Worm (Caenorhabditis elegans) whole organism, mixed stage, embryonic: Measurements from ENCODE around the gene C56G2.5.

Experiments used
- M03D4.4 ChIP-seq: sonication (generic microtip); optimal IDR thresholded peaks from 2 replicates; lab custom pipeline; 2017; ENCODE audit warnings: mild to moderate bottlenecking, missing genetic modification characterization, missing compliant biosample characterization
- bed-3 ChIP-seq: fragments of 200-800 bp; sonication (Bioruptor generic); optimal IDR thresholded peaks from 3 replicates; lab custom pipeline; 2018; ENCODE audit warnings: mild to moderate bottlenecking, missing genetic modification characterization, moderate library complexity, missing compliant biosample characterization
- blmp-1 ChIP-seq: fragments of 150-350 bp; optimal IDR thresholded peaks from 2 replicates; lab custom pipeline; 2014; ENCODE audit warnings: missing biosample characterization, missing genetic modification characterization
- ceh-39 ChIP-seq: fragments of 150-350 bp; optimal IDR thresholded peaks from 2 replicates; lab custom pipeline; 2014; ENCODE audit warnings: missing biosample characterization, missing genetic modification characterization
- ceh-43 ChIP-seq: fragments of 200-800 bp; sonication (Bioruptor generic); optimal IDR thresholded peaks from 2 replicates; lab custom pipeline; 2018; ENCODE audit warnings: mild to moderate bottlenecking, missing genetic modification characterization, moderate library complexity, missing compliant biosample characterization
- ceh-83 ChIP-seq: fragments of 200-800 bp; sonication (Bioruptor generic); optimal IDR thresholded peaks from 2 replicates; lab custom pipeline; 2018; ENCODE audit warnings: mild to moderate bottlenecking, missing genetic modification characterization, missing compliant biosample characterization
- ces-1 ChIP-seq: fragments of 150-350 bp; optimal IDR thresholded peaks from 2 replicates; lab custom pipeline; 2014; ENCODE audit warnings: missing biosample characterization, missing genetic modification reagents, missing genetic modification characterization
- cnd-1 ChIP-seq: fragments of 200-800 bp; sonication (Bioruptor generic); optimal IDR thresholded peaks from 2 replicates; lab custom pipeline; 2018; ENCODE audit warnings: mild to moderate bottlenecking, missing genetic modification characterization, missing compliant biosample characterization
- flh-1 ChIP-seq: fragments of 200-800 bp; sonication (Bioruptor generic); optimal IDR thresholded peaks from 2 replicates; lab custom pipeline; 2018; ENCODE audit warnings: mild to moderate bottlenecking, missing genetic modification characterization, moderate library complexity, missing compliant biosample characterization
- ham-2 ChIP-seq: fragments of 200-800 bp; sonication (Bioruptor generic); optimal IDR thresholded peaks from 2 replicates; lab custom pipeline; 2018; ENCODE audit warnings: mild to moderate bottlenecking, missing genetic modification characterization, missing compliant biosample characterization
- hlh-1 ChIP-seq: fragments of 150-350 bp; optimal IDR thresholded peaks from 2 replicates; lab custom pipeline; 2014; ENCODE audit warnings: missing biosample characterization, missing genetic modification reagents, missing genetic modification characterization
- lin-32 ChIP-seq: fragments of 200-800 bp; sonication (Bioruptor generic); optimal IDR thresholded peaks from 2 replicates; lab custom pipeline; 2018; ENCODE audit warnings: mild to moderate bottlenecking, missing genetic modification characterization, missing compliant biosample characterization
- mab-5 ChIP-seq: fragments of 150-350 bp; optimal IDR thresholded peaks from 2 replicates; lab custom pipeline; 2014; ENCODE audit warnings: missing biosample characterization, missing genetic modification characterization
- mep-1 ChIP-seq: fragments of 150-350 bp; optimal IDR thresholded peaks from 2 replicates; lab custom pipeline; 2017; ENCODE audit warnings: missing biosample characterization, missing genetic modification reagents, missing genetic modification characterization, inconsistent platforms
- mls-2 ChIP-seq: sonication (generic microtip); optimal IDR thresholded peaks from 2 replicates; lab custom pipeline; 2016; ENCODE audit warnings: mild to moderate bottlenecking, missing genetic modification characterization, moderate library complexity, missing compliant biosample characterization
- nhr-2 ChIP-seq: fragments of 150-350 bp; optimal IDR thresholded peaks from 2 replicates; lab custom pipeline; 2014; ENCODE audit warnings: missing biosample characterization, missing genetic modification characterization
- nhr-237 ChIP-seq: fragments of 150-350 bp; optimal IDR thresholded peaks from 2 replicates; lab custom pipeline; 2014; ENCODE audit warnings: missing biosample characterization, missing genetic modification characterization
- nhr-28 ChIP-seq: fragments of 150-350 bp; optimal IDR thresholded peaks from 2 replicates; lab custom pipeline; 2014; ENCODE audit warnings: missing biosample characterization, missing genetic modification characterization
- pha-4 ChIP-seq: fragments of 150-350 bp; optimal IDR thresholded peaks from 2 replicates; lab custom pipeline; 2018; ENCODE audit warnings: missing biosample characterization, missing genetic modification reagents, missing genetic modification characterization
- sem-2 ChIP-seq: fragments of 200-800 bp; sonication (Bioruptor generic); optimal IDR thresholded peaks from 2 replicates; lab custom pipeline; 2018; ENCODE audit warnings: mild to moderate bottlenecking, missing genetic modification characterization, missing compliant biosample characterization
- snpc-4 ChIP-seq: fragments of 150-350 bp; optimal IDR thresholded peaks from 2 replicates; lab custom pipeline; 2014; ENCODE audit warnings: missing biosample characterization, missing genetic modification characterization
- sptf-1 ChIP-seq: sonication (generic microtip); optimal IDR thresholded peaks from 2 replicates; lab custom pipeline; 2017; ENCODE audit warnings: mild to moderate bottlenecking, missing genetic modification characterization, moderate library complexity, missing compliant biosample characterization
- tbx-8 ChIP-seq: fragments of 200-800 bp; sonication (Bioruptor generic); optimal IDR thresholded peaks from 2 replicates; lab custom pipeline; 2018; ENCODE audit warnings: mild to moderate bottlenecking, missing genetic modification characterization, moderate library complexity, missing compliant biosample characterization
- unc-120 ChIP-seq: sonication (generic microtip); optimal IDR thresholded peaks from 2 replicates; lab custom pipeline; 2017; ENCODE audit warnings: missing genetic modification characterization, missing compliant biosample characterization; ENCODE audit not compliant: poor library complexity, severe bottlenecking
- unc-62 ChIP-seq: fragments of 150-350 bp; optimal IDR thresholded peaks from 2 replicates; lab custom pipeline; 2014; ENCODE audit warnings: missing biosample characterization, missing genetic modification reagents, missing genetic modification characterization
- zip-8 ChIP-seq: fragments of 150-350 bp; optimal IDR thresholded peaks from 2 replicates; lab custom pipeline; 2014; ENCODE audit warnings: missing biosample characterization, missing genetic modification characterization
- ztf-11 ChIP-seq: fragments of 150-350 bp; optimal IDR thresholded peaks from 2 replicates; lab custom pipeline; 2014; ENCODE audit warnings: missing biosample characterization, missing genetic modification characterization

C56G2.5 gene

DNA sequence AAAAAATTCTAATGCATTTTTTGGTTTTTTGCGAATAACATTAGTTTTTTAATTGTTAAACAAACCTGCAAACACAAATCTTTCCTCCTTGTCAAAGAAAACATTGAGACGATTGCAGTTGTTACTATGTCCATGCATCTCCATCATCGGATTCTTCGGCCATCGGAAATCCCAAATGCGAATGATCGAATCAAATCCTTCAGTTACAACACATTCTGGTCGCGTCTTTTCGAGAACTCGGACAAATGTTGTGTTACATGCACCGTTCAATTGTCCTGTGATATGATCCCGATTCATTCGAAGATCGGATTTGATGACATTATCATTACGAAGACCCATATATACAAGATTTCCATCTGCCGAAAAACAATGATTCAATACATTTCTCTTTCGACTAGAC, 23.7 kb downstream of the C56G2.5 start:
- TF ChIP-seq nhr-2 (tag; lab: Kevin White, UChicago) (no peak), ceh-43 (no peak), mab-5 (tag; lab: Kevin White, UChicago) (no peak), nhr-28 (tag; lab: Kevin White, UChicago) (no peak)

DNA sequence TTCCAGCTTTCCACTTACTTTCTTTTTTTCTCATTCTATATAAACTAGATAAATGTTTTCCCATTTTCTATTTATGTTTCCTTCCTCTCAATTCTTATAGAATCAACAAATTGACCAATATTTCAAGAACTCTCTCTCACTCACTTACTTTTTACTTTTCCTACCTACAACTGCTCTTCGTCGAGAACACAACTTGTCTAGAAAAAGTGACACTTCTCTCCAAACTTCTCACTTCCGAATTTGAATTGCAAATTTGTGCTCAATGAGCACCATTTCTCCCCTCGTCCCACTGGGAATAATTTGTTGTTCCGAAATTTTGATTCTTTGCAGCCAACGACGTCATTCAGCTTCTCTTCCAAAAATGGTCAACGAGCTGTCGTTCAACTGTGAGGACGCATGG, 25.9 kb downstream of the C56G2.5 start, which contains the start of gene F47D12.3:
F47D12.3 (plus strand) TSS at position 331 of the 400 bp plus-strand sequence.
- TF ChIP-seq snpc-4 (no peak), zip-8 (tag; lab: Kevin White, UChicago) (no peak), lin-32 (GFP tag; lab: Kevin White, UChicago) (no peak), bed-3 (no peak), tbx-8 (GFP tag; lab: Kevin White, UChicago) (no peak), ceh-39 (tag; lab: Kevin White, UChicago) (no peak), nhr-2 (tag; lab: Kevin White, UChicago) (no peak), mls-2 (no peak), sem-2 (no peak), ztf-11 (tag; lab: Kevin White, UChicago) (no peak), mab-5 (tag; lab: Kevin White, UChicago) (no peak)

ce11 chrIII:6297599-6297998, 26.4 kb downstream of the C56G2.5 start:
- TF ChIP-seq cnd-1 (tag; lab: Kevin White, UChicago) = no peak
- TF ChIP-seq ces-1 (GFP tag; lab: Kevin White, UChicago) = peak; percentile 33
- no peak for TF ChIP-seq ham-2 (GFP tag; lab: Kevin White, UChicago)

DNA sequence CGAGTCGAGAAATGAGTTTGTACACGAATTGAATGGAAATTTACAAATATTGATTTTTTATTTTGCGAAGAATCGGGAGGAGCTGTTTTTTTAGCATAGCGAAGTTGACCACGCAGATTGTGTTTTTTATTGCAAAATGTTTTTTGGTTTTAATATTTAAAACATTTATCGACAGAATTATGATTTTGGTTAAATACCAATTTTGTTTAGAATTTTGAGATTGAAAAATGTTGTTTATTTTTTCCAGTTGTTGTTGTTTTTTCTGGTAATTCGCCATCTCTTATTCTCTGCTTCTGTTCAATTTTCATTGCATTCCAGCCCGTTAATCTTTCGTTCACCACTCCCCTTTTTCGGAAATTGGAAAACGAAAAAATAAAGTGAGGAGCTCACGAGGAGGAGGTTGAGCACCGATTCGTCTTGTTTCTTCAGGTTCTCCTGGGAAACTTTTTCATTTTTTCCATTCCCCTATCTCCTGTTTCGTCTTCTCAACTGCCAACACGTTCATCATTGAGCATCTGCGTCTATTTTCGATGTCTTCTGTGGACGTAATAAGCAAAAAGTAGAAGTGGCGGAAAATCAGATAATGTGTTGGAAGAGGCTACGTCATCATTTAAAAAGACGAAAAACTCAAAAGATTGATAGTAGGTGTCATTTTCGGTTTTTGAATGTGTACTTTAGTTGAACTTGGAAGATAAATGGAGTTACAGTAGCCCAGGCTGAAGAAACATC, 27.9 kb downstream of the C56G2.5 start, which contains the start of gene F47D12.7:
F47D12.7 (minus strand) TSS at position 51 of the 729 bp plus-strand sequence.
- no peak for TF ChIP-seq unc-62 (GFP tag; lab: Kevin White, UChicago)
- no peak for TF ChIP-seq mls-2
- TF ChIP-seq sptf-1 (tag; lab: Kevin White, UChicago) = no peak

ce11 chrIII:6290469-6291182, 33.4 kb downstream of the C56G2.5 start:
- TF ChIP-seq ham-2 (GFP tag; lab: Kevin White, UChicago) = no peak
- no peak for TF ChIP-seq mab-5 (tag; lab: Kevin White, UChicago)
- TF ChIP-seq blmp-1 (tag; lab: Kevin White, UChicago) = no peak
- no peak for TF ChIP-seq M03D4.4
- no peak for TF ChIP-seq zip-8 (tag; lab: Kevin White, UChicago)
- TF ChIP-seq ceh-43 = no peak
- TF ChIP-seq ceh-83 (GFP tag; lab: Kevin White, UChicago) = no peak
- no peak for TF ChIP-seq mep-1 (tag; lab: Kevin White, UChicago)
- no peak for TF ChIP-seq tbx-8 (GFP tag; lab: Kevin White, UChicago)

DNA sequence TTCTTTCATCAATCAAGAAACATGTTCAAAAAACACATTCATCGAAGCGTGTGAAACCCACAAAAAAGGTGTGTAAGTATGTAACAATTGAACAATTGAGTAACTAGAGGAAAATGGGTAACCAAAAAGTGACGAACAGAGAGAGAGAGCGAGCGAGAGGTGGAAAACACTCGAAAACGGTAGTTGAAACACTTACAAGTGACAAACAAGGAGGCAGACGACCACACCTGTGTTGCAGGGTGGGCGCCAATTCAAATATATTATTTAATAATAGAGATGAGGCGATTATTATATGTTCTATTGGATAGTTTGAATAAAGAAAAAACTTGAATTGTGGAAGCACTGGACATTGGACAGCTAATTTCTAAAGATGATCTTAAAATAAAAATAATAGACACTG, 34.7 kb downstream of the C56G2.5 start:
- TF ChIP-seq mls-2 = no peak
- no peak for TF ChIP-seq ceh-39 (tag; lab: Kevin White, UChicago)
- TF ChIP-seq pha-4 = no peak
- no peak for TF ChIP-seq zip-8 (tag; lab: Kevin White, UChicago)
- TF ChIP-seq lin-32 (GFP tag; lab: Kevin White, UChicago) = no peak
- TF ChIP-seq ham-2 (GFP tag; lab: Kevin White, UChicago) = no peak
- TF ChIP-seq cnd-1 (tag; lab: Kevin White, UChicago) = no peak
- TF ChIP-seq flh-1 = no peak
- TF ChIP-seq nhr-237 (tag; lab: Kevin White, UChicago) = no peak
- TF ChIP-seq ceh-83 (GFP tag; lab: Kevin White, UChicago) = no peak
- no peak for TF ChIP-seq nhr-2 (tag; lab: Kevin White, UChicago)
- TF ChIP-seq mep-1 (tag; lab: Kevin White, UChicago) = no peak
- no peak for TF ChIP-seq ceh-43
- TF ChIP-seq hlh-1 (tag; lab: Kevin White, UChicago) = no peak
- TF ChIP-seq mab-5 (tag; lab: Kevin White, UChicago) = no peak
- TF ChIP-seq nhr-28 (tag; lab: Kevin White, UChicago) = no peak
- no peak for TF ChIP-seq snpc-4
- no peak for TF ChIP-seq bed-3
- TF ChIP-seq unc-120 (tag; lab: Kevin White, UChicago) = no peak
